Worm (Caenorhabditis elegans) whole organism, young adult: ENCODE results near the gene srh-25.

Experiments
- F33H1.4 ChIP-seq: fragments of 200-800 bp; sonication (Bioruptor generic); IDR thresholded peaks from 2 replicates; pipeline ENCODE4 v1.3.6; 2022; ENCODE audit warnings: missing genetic modification reagents, missing genetic modification characterization, missing compliant biosample characterization
- Y95B8A.8 ChIP-seq: fragments of 200-800 bp; sonication (Bioruptor generic); IDR thresholded peaks from 2 replicates; pipeline ENCODE4 v1.3.6; 2022; ENCODE audit warnings: missing genetic modification reagents, missing genetic modification characterization, missing compliant biosample characterization
- ZK185.1 ChIP-seq: sonication (generic microtip); optimal IDR thresholded peaks from 2 replicates; lab custom pipeline; 2016; ENCODE audit warnings: mild to moderate bottlenecking, missing genetic modification characterization, missing compliant biosample characterization; ENCODE audit not compliant: poor library complexity, severe bottlenecking
- aptf-3 ChIP-seq: fragments of 200-800 bp; sonication (Bioruptor generic); IDR thresholded peaks from 2 replicates; pipeline ENCODE4 v1.3.6; 2022; ENCODE audit warnings: missing genetic modification characterization, missing compliant biosample characterization
- attf-3 ChIP-seq: fragments of 200-800 bp; sonication (Bioruptor generic); conservative IDR thresholded peaks from 2 replicates; pipeline ENCODE4 v1.3.6; 2022; ENCODE audit warnings: missing genetic modification reagents, missing genetic modification characterization, missing compliant biosample characterization
- bed-1 ChIP-seq: fragments of 200-800 bp; sonication (Bioruptor generic); IDR thresholded peaks from 2 replicates; pipeline ENCODE4 v1.3.6; 2022; ENCODE audit warnings: missing genetic modification reagents, missing genetic modification characterization, missing compliant biosample characterization
- ccch-3 ChIP-seq: fragments of 200-800 bp; sonication (Bioruptor generic); optimal IDR thresholded peaks from 2 replicates; lab custom pipeline; 2018; ENCODE audit warnings: mild to moderate bottlenecking, missing genetic modification characterization, missing compliant biosample characterization
- cebp-1 ChIP-seq, 2 experiments: fragments of 200-800 bp in 1 of 2; sonication (Bioruptor generic) in 1 of 2; sonication (generic microtip) in 1 of 2; IDR thresholded peaks in 1 of 2; optimal IDR thresholded peaks in 1 of 2; 2 replicates each; pipeline versions ENCODE4 v1.3.6 to Lab custom; 2017 to 2022; ENCODE audit warnings: missing compliant biosample characterization in 2 of 2, missing genetic modification characterization in 2 of 2, mild to moderate bottlenecking in 1 of 2, missing genetic modification reagents in 1 of 2, moderate library complexity in 1 of 2
- ceh-79 ChIP-seq: sonication (generic microtip); optimal IDR thresholded peaks from 2 replicates; lab custom pipeline; 2017; ENCODE audit warnings: mild to moderate bottlenecking, missing genetic modification characterization, missing compliant biosample characterization
- ceh-91 ChIP-seq: fragments of 200-800 bp; sonication (Bioruptor generic); IDR thresholded peaks from 2 replicates; pipeline ENCODE4 v1.3.6; 2022; ENCODE audit warnings: missing genetic modification reagents, missing genetic modification characterization, missing compliant biosample characterization
- dpff-1 ChIP-seq: sonication (generic microtip); optimal IDR thresholded peaks from 2 replicates; lab custom pipeline; 2017; ENCODE audit warnings: mild to moderate bottlenecking, missing genetic modification characterization, missing compliant biosample characterization
- dpl-1 ChIP-seq: fragments of 150-350 bp; optimal IDR thresholded peaks from 2 replicates; lab custom pipeline; 2014; ENCODE audit warnings: missing biosample characterization, missing genetic modification reagents, missing genetic modification characterization
- efl-1 ChIP-seq: fragments of 150-350 bp; optimal IDR thresholded peaks from 2 replicates; lab custom pipeline; 2014; ENCODE audit warnings: missing biosample characterization, missing genetic modification reagents, missing genetic modification characterization
- egl-18 ChIP-seq: fragments of 200-800 bp; sonication (Bioruptor generic); IDR thresholded peaks from 2 replicates; pipeline ENCODE4 v1.3.6; 2022; ENCODE audit warnings: missing genetic modification reagents, missing genetic modification characterization, missing compliant biosample characterization
- egrh-3 ChIP-seq: fragments of 200-800 bp; sonication (Bioruptor generic); IDR thresholded peaks from 2 replicates; pipeline ENCODE4 v1.3.6; 2022; ENCODE audit warnings: missing genetic modification reagents, missing genetic modification characterization, missing compliant biosample characterization
- hlh-12 ChIP-seq: sonication (generic microtip); optimal IDR thresholded peaks from 2 replicates; lab custom pipeline; 2016; ENCODE audit warnings: missing genetic modification characterization, missing compliant biosample characterization
- hmg-1.2 ChIP-seq: fragments of 200-800 bp; sonication (Bioruptor generic); IDR thresholded peaks from 2 replicates; pipeline ENCODE4 v1.3.6; 2022; ENCODE audit warnings: missing genetic modification reagents, missing genetic modification characterization, missing compliant biosample characterization
- hmg-20 ChIP-seq: fragments of 200-800 bp; sonication (Bioruptor generic); IDR thresholded peaks from 2 replicates; pipeline ENCODE4 v1.3.6; 2022; ENCODE audit warnings: missing genetic modification reagents, missing genetic modification characterization, missing compliant biosample characterization
- lag-1 ChIP-seq: fragments of 200-800 bp; sonication (Bioruptor generic); IDR thresholded peaks from 2 replicates; pipeline ENCODE4 v1.3.6; 2022; ENCODE audit warnings: missing genetic modification reagents, missing genetic modification characterization, missing compliant biosample characterization
- let-607 ChIP-seq, 2 experiments: fragments of 200-800 bp in 1 of 2; sonication (Bioruptor generic) in 1 of 2; sonication (generic microtip) in 1 of 2; optimal IDR thresholded peaks; 2 replicates each; lab custom pipeline; 2016 to 2018; ENCODE audit warnings: mild to moderate bottlenecking in 2 of 2, missing compliant biosample characterization in 2 of 2, missing genetic modification characterization in 2 of 2, moderate library complexity in 2 of 2, missing genotype in 1 of 2
- lin-35 ChIP-seq, 3 experiments: fragments of 150-350 bp in 2 of 3; sonication (generic microtip) in 1 of 3; optimal IDR thresholded peaks; 2 replicates each; lab custom pipeline; 2014 to 2018; ENCODE audit warnings: missing biosample characterization in 3 of 3, missing genetic modification characterization in 3 of 3, missing genetic modification reagents in 3 of 3
- lin-54 ChIP-seq: fragments of 200-800 bp; sonication (Bioruptor generic); optimal IDR thresholded peaks from 2 replicates; lab custom pipeline; 2018; ENCODE audit warnings: mild to moderate bottlenecking, missing genetic modification characterization, missing compliant biosample characterization
- mxl-1 ChIP-seq: sonication (generic microtip); optimal IDR thresholded peaks from 2 replicates; lab custom pipeline; 2016; ENCODE audit warnings: missing genetic modification characterization, missing compliant biosample characterization
- nhr-80 ChIP-seq: sonication (generic microtip); optimal IDR thresholded peaks from 2 replicates; lab custom pipeline; 2016; ENCODE audit warnings: missing genetic modification characterization, missing compliant biosample characterization
- repo-1 ChIP-seq: sonication (generic microtip); optimal IDR thresholded peaks from 2 replicates; lab custom pipeline; 2017; ENCODE audit warnings: mild to moderate bottlenecking, missing genetic modification characterization, missing compliant biosample characterization
- snpc-3.4 ChIP-seq: sonication (generic microtip); optimal IDR thresholded peaks from 2 replicates; lab custom pipeline; 2017; ENCODE audit warnings: missing genetic modification characterization, mild to moderate bottlenecking, missing compliant biosample characterization, antibody characterized with exemption, moderate library complexity, missing genotype, missing genetic modification reagents
- tbx-9 ChIP-seq: sonication (generic microtip); optimal IDR thresholded peaks from 2 replicates; lab custom pipeline; 2016; ENCODE audit warnings: borderline replicate concordance, missing genetic modification characterization, inconsistent platforms, missing compliant biosample characterization
- tlf-1 ChIP-seq: fragments of 200-800 bp; sonication (Bioruptor generic); optimal IDR thresholded peaks from 2 replicates; lab custom pipeline; 2018; ENCODE audit warnings: mild to moderate bottlenecking, missing genetic modification characterization, missing compliant biosample characterization
- unc-62 ChIP-seq: fragments of 150-350 bp; optimal IDR thresholded peaks from 2 replicates; lab custom pipeline; 2014; ENCODE audit warnings: missing biosample characterization, missing genetic modification reagents, missing genetic modification characterization
- zfh-2 ChIP-seq: fragments of 200-800 bp; sonication (Bioruptor generic); conservative IDR thresholded peaks from 2 replicates; pipeline ENCODE4 v1.3.6; 2022; ENCODE audit warnings: missing genetic modification reagents, missing genetic modification characterization, missing compliant biosample characterization
- ztf-25 ChIP-seq: fragments of 200-800 bp; sonication (Bioruptor generic); IDR thresholded peaks from 2 replicates; pipeline ENCODE4 v1.3.6; 2022; ENCODE audit warnings: missing genetic modification reagents, missing genetic modification characterization, missing compliant biosample characterization
- ztf-26 ChIP-seq: sonication (generic microtip); optimal IDR thresholded peaks from 2 replicates; lab custom pipeline; 2017; ENCODE audit warnings: missing genetic modification characterization, missing compliant biosample characterization

srh-25 gene

ce11 chrV:12465399-12465798 lies 31.8 kb upstream of the srh-25 start (continued):
- TF ChIP-seq F33H1.4 (GFP tag; lab: Robert Waterston, UW) = 0 out of 2 replicates have a peak, but pooled peaks have one; percentile 19
- TF ChIP-seq egrh-3 = peak; percentile 82

DNA sequence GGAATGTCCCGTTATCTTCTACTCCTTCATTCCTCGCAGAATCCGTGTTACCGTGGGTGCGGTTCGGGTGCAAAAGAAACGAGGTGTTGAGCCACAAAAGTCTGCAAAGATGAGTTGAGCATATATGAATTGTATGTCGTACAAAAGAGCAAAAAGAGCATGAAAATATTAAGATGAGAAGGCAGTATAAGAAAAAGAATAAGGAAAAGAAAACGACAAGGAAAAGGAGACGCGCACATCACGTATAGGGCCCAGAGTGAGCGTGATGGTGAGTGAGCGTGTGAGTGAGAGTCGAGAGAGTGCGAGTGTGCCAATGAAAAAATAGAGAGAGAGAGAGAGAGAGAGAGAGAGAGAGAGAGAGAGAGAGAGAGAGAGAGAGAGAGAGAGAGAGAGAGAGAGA lies 29.3 kb upstream of the srh-25 start, which contains the start of gene egl-10:
egl-10 (minus strand) TSS at position 101 of the 400 bp plus-strand sequence.
- TF ChIP-seq unc-62 (GFP tag; lab: Kevin White, UChicago) (no peak), dpff-1 (tag; lab: Kevin White, UChicago) (no peak), zfh-2 (GFP tag; lab: Robert Waterston, UW) (0 out of 2 replicates have a peak, but pooled peaks have one; percentile 21), tlf-1 (GFP tag; lab: Kevin White, UChicago) (no peak), ceh-79 (tag; lab: Kevin White, UChicago) (no peak)

ce11 chrV:12460583-12460982 lies 27.0 kb upstream of the srh-25 start:
- TF ChIP-seq cebp-1 (GFP tag; IDR thresholded peaks at IDR 0.05; lab: Robert Waterston, UW) (no peak), cebp-1 (tag; optimal IDR thresholded peaks at IDR 0.05; lab: Kevin White, UChicago) (peak; percentile 76), hmg-20 (no peak), repo-1 (tag; lab: Kevin White, UChicago) (no peak), lin-35 (GFP tag; optimal IDR thresholded peaks at IDR 0.05; lab: Kevin White, UChicago) (peak in 1 of 3 experiments; percentile 38)

ce11 chrV:12455695-12456094 lies 22.1 kb upstream of the srh-25 start:
- no peak for TF ChIP-seq hlh-12 (tag; lab: Kevin White, UChicago)
- peak; percentile 81; the same call in 1 of the 2 replicates for TF ChIP-seq egrh-3
- TF ChIP-seq hmg-1.2 = 0 out of 2 replicates have a peak, but pooled peaks have one; percentile 4

- TF ChIP-seq efl-1 (GFP tag; lab: Kevin White, UChicago) (peak; percentile 51), dpl-1 (GFP tag; lab: Kevin White, UChicago) (peak; percentile 7), tbx-9 (tag; lab: Kevin White, UChicago) (no peak), attf-3 (GFP tag; lab: Robert Waterston, UW) (peak; percentile 93)
These were observed 16.8 kb upstream of the srh-25 start, which contains the start of gene F28C1.1 for ce11 chrV:12450441-12450840. TSS of gene F28C1.1 (plus strand) at chrV:12450805.

DNA sequence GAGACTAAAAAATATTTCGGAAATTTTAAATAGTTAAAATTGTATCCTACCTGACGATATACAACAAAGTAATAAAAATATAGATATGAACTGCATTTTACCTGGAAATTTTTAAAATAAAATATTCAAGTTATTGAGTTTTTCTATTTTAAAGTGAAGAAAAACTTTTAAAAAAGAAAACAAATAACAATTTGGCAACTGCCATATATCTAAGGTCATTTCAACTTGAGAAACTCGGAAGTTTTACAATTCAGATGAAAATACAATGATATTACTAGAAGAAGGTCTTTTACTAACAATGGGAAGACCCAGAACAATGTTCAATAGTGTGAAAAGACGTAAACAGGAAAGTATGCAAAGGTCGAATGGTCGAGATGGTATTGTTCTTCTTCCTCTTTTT lies 16.3 kb upstream of the srh-25 start, which contains the start of gene C54D10.10:
C54D10.10 (minus strand) TSS at position 101 of the 400 bp plus-strand sequence.
- TF ChIP-seq lag-1 (GFP tag; lab: Robert Waterston, UW) (no peak), ZK185.1 (no peak), Y95B8A.8 (GFP tag; lab: Robert Waterston, UW) (no peak), ztf-26 (no peak), snpc-3.4 (tag; lab: Kevin White, UChicago) (no peak), aptf-3 (no peak), let-607 (tag; optimal IDR thresholded peaks at IDR 0.05; lab: Kevin White, UChicago) (no peak), ceh-91 (GFP tag; lab: Robert Waterston, UW) (no peak), ztf-25 (GFP tag; lab: Robert Waterston, UW) (no peak)

DNA sequence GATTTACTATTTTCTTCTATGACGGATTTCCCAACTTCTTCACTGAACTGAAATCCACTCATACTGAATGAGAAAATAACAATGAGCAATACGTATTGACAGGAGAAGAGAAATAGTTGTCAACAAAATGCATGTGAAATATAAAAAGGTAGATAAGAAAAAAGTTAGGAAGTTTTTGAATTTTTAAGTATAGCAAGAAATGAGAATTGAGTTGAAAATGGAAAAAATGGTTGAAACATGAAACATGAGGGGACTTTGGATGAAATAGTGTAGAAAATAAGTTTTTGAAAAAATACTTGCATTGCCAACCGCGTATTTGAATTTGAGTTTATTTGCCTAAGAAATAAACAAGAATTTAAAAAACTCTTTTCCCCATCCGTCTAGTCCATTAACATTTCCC lies 13.3 kb upstream of the srh-25 start, which contains the start of the genes pals-38 and C54D10.9:
pals-38 (minus strand) TSS at position 101 of the 400 bp plus-strand sequence.
C54D10.9 (plus strand) TSS at position 259 of the 400 bp plus-strand sequence.
- no peak for TF ChIP-seq ccch-3 (GFP tag; lab: Kevin White, UChicago)
- TF ChIP-seq nhr-80 = no peak
- no peak for TF ChIP-seq lin-54 (GFP tag; lab: Kevin White, UChicago)
- no peak for TF ChIP-seq bed-1
- no peak for TF ChIP-seq snpc-3.4 (tag; lab: Kevin White, UChicago)
- no peak for TF ChIP-seq egl-18 (GFP tag; lab: Robert Waterston, UW)
- no peak for TF ChIP-seq mxl-1 (tag; lab: Kevin White, UChicago)
- no peak for TF ChIP-seq hmg-1.2
